Fruit fly (Drosophila melanogaster) whole organism, embryonic: ENCODE data around the gene Bicra.

ENCODE experiments used
- CG10147 ChIP-seq: fragments of 200-800 bp; sonication (Bioruptor generic); optimal IDR thresholded peaks from 2 replicates; lab custom pipeline; 2019; ENCODE audit warnings: missing biosample characterization, mild to moderate bottlenecking, missing genetic modification characterization, moderate library complexity
- CG14441 ChIP-seq: fragments of 200-800 bp; sonication (Bioruptor generic); IDR thresholded peaks from 2 replicates; pipeline ENCODE4 v1.3.6; 2022; ENCODE audit warnings: missing biosample characterization, missing genetic modification characterization
- CG32772 ChIP-seq: fragments of 200-800 bp; sonication (Bioruptor generic); IDR thresholded peaks from 2 replicates; pipeline ENCODE4 v1.3.6; 2022; ENCODE audit warnings: missing biosample characterization, missing genetic modification characterization
- CG4360 ChIP-seq: fragments of 200-800 bp; sonication (Bioruptor generic); IDR thresholded peaks from 2 replicates; pipeline ENCODE4 v1.3.6; 2022; ENCODE audit warnings: missing biosample characterization, missing genetic modification characterization
- klu ChIP-seq: fragments of 200-800 bp; sonication (Bioruptor generic); IDR thresholded peaks from 2 replicates; pipeline ENCODE4 v1.3.6; 2022; ENCODE audit warnings: missing biosample characterization, missing genetic modification characterization
- nmo ChIP-seq: fragments of 200-800 bp; sonication (Bioruptor generic); optimal IDR thresholded peaks from 2 replicates; lab custom pipeline; 2018; ENCODE audit warnings: missing biosample characterization, mild to moderate bottlenecking, missing genetic modification characterization, moderate library complexity
- sqz ChIP-seq: fragments of 200-800 bp; sonication (Bioruptor generic); optimal IDR thresholded peaks from 3 replicates; lab custom pipeline; 2018; ENCODE audit warnings: missing biosample characterization, mild to moderate bottlenecking, missing genetic modification characterization
- wor ChIP-seq: fragments of 200-800 bp; sonication (Bioruptor generic); IDR thresholded peaks from 2 replicates; pipeline ENCODE4 v1.3.6; 2022; ENCODE audit warnings: missing biosample characterization, missing genetic modification characterization

DNA sequence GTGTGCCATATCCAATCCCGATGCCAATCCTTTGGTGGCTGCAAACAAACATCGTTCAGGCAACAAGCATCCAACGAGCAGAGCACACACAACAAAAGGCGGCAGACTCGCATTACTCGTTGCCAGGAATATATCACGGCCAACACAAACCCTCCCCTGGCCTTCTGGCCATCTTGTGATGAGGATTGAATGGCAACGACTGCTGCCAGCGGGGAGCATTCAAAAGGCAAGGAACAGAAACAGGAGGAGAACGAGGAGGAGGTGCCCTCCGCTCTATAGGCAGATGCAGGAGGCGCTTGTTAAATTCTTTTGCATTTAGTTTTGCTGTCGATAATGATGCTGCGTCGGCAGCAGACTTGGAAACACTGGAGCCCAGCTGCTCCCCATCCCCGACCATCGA, 32.7 kb downstream of the Bicra start:
- TF ChIP-seq sqz (GFP tag; lab: Kevin White, UChicago): no peak
- TF ChIP-seq nmo (GFP tag; lab: Kevin White, UChicago): no peak
- no peak for TF ChIP-seq wor (GFP tag; lab: Robert Waterston, UW)
- no peak for TF ChIP-seq CG14441
- no peak for TF ChIP-seq CG10147 (GFP tag; lab: Kevin White, UChicago)
- no peak for TF ChIP-seq klu (GFP tag; lab: Robert Waterston, UW)
- TF ChIP-seq CG32772 (GFP tag; lab: Robert Waterston, UW): no peak
- no peak for TF ChIP-seq CG4360 (GFP tag; lab: Robert Waterston, UW)
